Worm (Caenorhabditis elegans) whole organism, L1 larva: ENCODE measurements around the gene K02E7.11.

Source experiments
- egl-27 ChIP-seq, 2 experiments: fragments of 150-350 bp in 1 of 2; sonication (generic microtip); optimal IDR thresholded peaks; 3 replicates each; lab custom pipeline; 2017 to 2018; ENCODE audit warnings: missing biosample characterization in 2 of 2, missing genetic modification characterization in 2 of 2, missing genetic modification reagents in 2 of 2
- nhr-71 ChIP-seq: sonication (generic microtip); optimal IDR thresholded peaks from 2 replicates; lab custom pipeline; 2016; ENCODE audit warnings: mild to moderate bottlenecking, missing genetic modification characterization, moderate library complexity, missing compliant biosample characterization
- tbx-2 ChIP-seq: sonication (generic microtip); optimal IDR thresholded peaks from 2 replicates; lab custom pipeline; 2016; ENCODE audit warnings: missing genetic modification characterization, missing compliant biosample characterization

- no peak for TF ChIP-seq nhr-71
- no peak for TF ChIP-seq tbx-2
- no peak for TF ChIP-seq egl-27 (tag; optimal IDR thresholded peaks at IDR 0.05; lab: Kevin White, UChicago)
Measured at ce11 chrII:1090743-1091142, 15.4 kb upstream of the K02E7.11 start.
